Fruit fly (Drosophila melanogaster) whole organism, wandering third instar larva: ENCODE measurements around the gene Hip14.

ENCODE experiments used
- Abd-B ChIP-seq: fragments of >200 bp; optimal IDR thresholded peaks from 2 replicates; lab custom pipeline; 2017; ENCODE audit warnings: missing biosample characterization, missing genetic modification characterization
- h ChIP-seq: fragments of 200-800 bp; sonication (Bioruptor generic); optimal IDR thresholded peaks from 3 replicates; lab custom pipeline; 2016; ENCODE audit warnings: missing biosample characterization, mild to moderate bottlenecking, missing genetic modification characterization
- usp ChIP-seq: fragments of >200 bp; optimal IDR thresholded peaks from 2 replicates; lab custom pipeline; 2017; ENCODE audit warnings: missing biosample characterization, missing genetic modification characterization

dm6 chr3L:16042080-16042344, 54.0 kb downstream of the Hip14 start:
- TF ChIP-seq h (no peak), Abd-B (GFP tag; lab: Kevin White, UChicago) (no peak), usp (GFP tag; lab: Kevin White, UChicago) (no peak)
